Worm (Caenorhabditis elegans): ENCODE results near the gene gid-8.

DNA sequence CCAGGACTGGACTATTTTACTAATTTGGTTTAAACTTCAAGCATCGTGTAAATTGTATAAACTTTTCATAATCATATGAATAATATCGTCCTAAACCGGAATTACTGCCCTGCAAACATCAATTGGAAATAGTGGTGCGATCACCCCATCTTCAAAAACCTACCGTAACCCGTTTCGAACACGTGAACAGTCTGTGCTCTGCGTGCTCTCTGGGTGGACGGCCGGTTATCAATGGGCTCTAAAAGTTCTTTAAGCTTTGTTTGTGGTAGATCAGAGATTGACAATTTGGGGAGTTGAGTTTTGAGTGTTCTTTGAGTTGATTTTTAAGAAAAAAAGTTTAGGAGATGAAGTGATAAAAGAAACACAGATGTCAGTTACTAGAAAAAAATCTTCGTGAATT lies 10.9 kb upstream of the gid-8 start:
- TF ChIP-seq him-1 (tag; optimal IDR thresholded peaks at IDR 0.05) = no peak
- TF ChIP-seq dao-5 (tag; optimal IDR thresholded peaks at IDR 0.05) = no peak

Data from whole organism, L4/young adult.